Worm (Caenorhabditis elegans): Measurements from ENCODE around the gene Y77E11A.16.
A peak's percentile ranks its signal among the peaks of the same experiment; 100 is the strongest.

The Y77E11A.16 gene

ce11 chrIV:1496017-1496678 lies 10.9 kb downstream of the Y77E11A.16 start, which contains the start of gene npp-20 (continued):
- TF ChIP-seq lin-40 (tag; optimal IDR thresholded peaks at IDR 0.05) (peak; percentile 79), egrh-3 (GFP tag; IDR thresholded peaks at IDR 0.05) (no peak), let-526 (GFP tag; IDR thresholded peaks at IDR 0.05) (no peak), ceh-91 (GFP tag; IDR thresholded peaks at IDR 0.05) (no peak), aptf-2 (GFP tag; conservative IDR thresholded peaks at IDR 0.05) (no peak), ztf-26 (tag; optimal IDR thresholded peaks at IDR 0.05) (no peak), B0336.3 (GFP tag; IDR thresholded peaks at IDR 0.05) (peak; percentile 49), die-1 (tag; optimal IDR thresholded peaks at IDR 0.05) (no peak), B0019.2 (GFP tag; conservative IDR thresholded peaks at IDR 0.05) (no peak), Y67H2A.10 (GFP tag; conservative IDR thresholded peaks at IDR 0.05) (no peak), somi-1 (GFP tag; optimal IDR thresholded peaks at IDR 0.05) (no peak), egl-18 (GFP tag; IDR thresholded peaks at IDR 0.05) (no peak), rpc-1 (optimal IDR thresholded peaks at IDR 0.05) (no peak), rpc-1 (tag; optimal IDR thresholded peaks at IDR 0.05) (no peak), nfya-1 (tag; optimal IDR thresholded peaks at IDR 0.05; ENCODE audit: borderline replicate concordance, insufficient read depth) (no peak), snpc-1.1 (tag; optimal IDR thresholded peaks at IDR 0.05; ENCODE audit: insufficient read depth) (no peak), efl-1 (GFP tag; optimal IDR thresholded peaks at IDR 0.05) (no peak), zfh-2 (GFP tag; conservative IDR thresholded peaks at IDR 0.05) (no peak), ceh-58 (GFP tag; IDR thresholded peaks at IDR 0.05) (no peak), fkh-3 (tag; optimal IDR thresholded peaks at IDR 0.05) (no peak), dpl-1 (GFP tag; optimal IDR thresholded peaks at IDR 0.05) (no peak), Y53G8AR.9 (GFP tag; conservative IDR thresholded peaks at IDR 0.05) (peak; percentile 42), lin-35 (GFP tag; optimal IDR thresholded peaks at IDR 0.05) (peak in 1 of 3 experiments; percentile 67), nfya-2 (GFP tag; IDR thresholded peaks at IDR 0.05) (no peak), ZK185.1 (tag; optimal IDR thresholded peaks at IDR 0.05; ENCODE audit: poor library complexity, severe bottlenecking) (peak; percentile 51), sdz-38 (tag; optimal IDR thresholded peaks at IDR 0.05) (no peak), nhr-179 (tag; optimal IDR thresholded peaks at IDR 0.05) (no peak), mcd-1 (GFP tag; IDR thresholded peaks at IDR 0.05) (peak; percentile 76), lsy-27 (tag; optimal IDR thresholded peaks at IDR 0.05; ENCODE audit: borderline replicate concordance, insufficient read depth) (no peak), him-1 (tag; optimal IDR thresholded peaks at IDR 0.05) (no peak), lin-54 (GFP tag; optimal IDR thresholded peaks at IDR 0.05) (peak; percentile 47), rec-8 (tag; optimal IDR thresholded peaks at IDR 0.05) (no peak), F22D6.2 (tag; optimal IDR thresholded peaks at IDR 0.05) (no peak), Y53F4B.3 (GFP tag; IDR thresholded peaks at IDR 0.05) (no peak), F39B2.1 (GFP tag; IDR thresholded peaks at IDR 0.05) (no peak), T07F8.4 (tag; optimal IDR thresholded peaks at IDR 0.05) (no peak), attf-5 (GFP tag; optimal IDR thresholded peaks at IDR 0.05) (peak; percentile 0), unc-130 (GFP tag; optimal IDR thresholded peaks at IDR 0.05) (no peak), ztf-22 (GFP tag; optimal IDR thresholded peaks at IDR 0.05) (no peak), mxl-1 (tag; optimal IDR thresholded peaks at IDR 0.05) (no peak), lin-26 (GFP tag; IDR thresholded peaks at IDR 0.05) (no peak), D2030.7 (GFP tag; IDR thresholded peaks at IDR 0.05) (no peak; the same call in 1 of the 2 replicates), nhr-80 (tag; optimal IDR thresholded peaks at IDR 0.05) (peak; percentile 26), hrde-1 (tag; optimal IDR thresholded peaks at IDR 0.05; ENCODE audit: borderline replicate concordance) (no peak), F33H1.4 (GFP tag; IDR thresholded peaks at IDR 0.05) (peak; percentile 54), sea-2 (GFP tag; IDR thresholded peaks at IDR 0.05) (no peak), Y95B8A.8 (GFP tag; IDR thresholded peaks at IDR 0.05) (no peak), lag-1 (GFP tag; IDR thresholded peaks at IDR 0.05) (no peak)
